Fruit fly (Drosophila melanogaster): Measurements from ENCODE around the gene CG42847.

DNA sequence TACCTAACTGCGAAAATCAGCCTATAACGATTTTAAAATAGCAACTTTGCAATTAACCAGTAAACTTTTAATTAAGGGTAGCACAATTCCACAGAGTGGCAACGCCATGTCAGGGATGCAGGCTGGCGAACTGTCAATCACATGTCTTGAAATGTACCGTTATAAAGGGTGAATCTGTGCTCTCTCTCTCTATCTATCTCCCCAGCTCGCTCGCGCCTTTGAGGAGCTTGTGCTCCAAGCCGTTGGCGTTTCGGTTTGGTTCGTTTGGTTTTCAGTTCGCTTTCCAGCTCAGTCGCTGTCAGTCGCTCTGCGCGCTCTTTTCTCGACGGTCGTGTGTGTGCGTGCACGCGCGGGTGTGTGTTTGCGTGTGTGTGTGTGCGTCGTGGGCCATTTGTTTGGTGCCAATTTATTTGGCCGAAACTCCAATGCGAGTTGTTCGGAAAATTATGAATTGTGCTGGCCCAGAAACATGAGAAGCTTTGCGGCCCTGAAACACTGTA is 9.6 kb downstream of the CG42847 start, which contains the start of gene numb:
- TF ChIP-seq rn (GFP tag; IDR thresholded peaks at IDR 0.05), result no peak
- TF ChIP-seq Pif1B (GFP tag; optimal IDR thresholded peaks at IDR 0.05), result no peak
- TF ChIP-seq D1 (tag; optimal IDR thresholded peaks at IDR 0.05), result no peak
- no peak for TF ChIP-seq EcR (GFP tag; optimal IDR thresholded peaks at IDR 0.05)
- no peak for TF ChIP-seq CG12605 (GFP tag; IDR thresholded peaks at IDR 0.05)

Data from whole organism, pupa.